Worm (Caenorhabditis elegans) whole organism, young adult: ENCODE data around the gene str-40.
A peak's percentile ranks its signal among the peaks of the same experiment; 100 is the strongest.

Source experiments
- B0019.2 ChIP-seq: fragments of 200-800 bp; sonication (Bioruptor generic); conservative IDR thresholded peaks from 2 replicates; pipeline ENCODE4 v1.3.6; 2022; ENCODE audit warnings: missing genetic modification reagents, missing genetic modification characterization, missing compliant biosample characterization
- F10E7.11 ChIP-seq: sonication (generic microtip); optimal IDR thresholded peaks from 2 replicates; lab custom pipeline; 2017; ENCODE audit warnings: mild to moderate bottlenecking, missing genetic modification characterization, moderate library complexity, missing compliant biosample characterization
- F52B5.7 ChIP-seq: sonication (generic microtip); optimal IDR thresholded peaks from 2 replicates; lab custom pipeline; 2016; ENCODE audit warnings: mild to moderate bottlenecking, missing genetic modification characterization, missing compliant biosample characterization
- F55B11.4 ChIP-seq: sonication (generic microtip); optimal IDR thresholded peaks from 2 replicates; lab custom pipeline; 2016; ENCODE audit warnings: missing compliant biosample characterization, missing genetic modification characterization, borderline replicate concordance; ENCODE audit not compliant: insufficient read depth
- K12H6.12 ChIP-seq: fragments of 200-800 bp; sonication (Bioruptor generic); optimal IDR thresholded peaks from 2 replicates; lab custom pipeline; 2018; ENCODE audit warnings: mild to moderate bottlenecking, missing genetic modification characterization, missing compliant biosample characterization
- T26A5.8 ChIP-seq: sonication (generic microtip); optimal IDR thresholded peaks from 2 replicates; lab custom pipeline; 2016; ENCODE audit warnings: missing genetic modification characterization, missing compliant biosample characterization
- Y53F4B.3 ChIP-seq: fragments of 200-800 bp; sonication (Bioruptor generic); IDR thresholded peaks from 2 replicates; pipeline ENCODE4 v1.3.6; 2022; ENCODE audit warnings: missing genetic modification reagents, missing genetic modification characterization, missing compliant biosample characterization
- ZK185.1 ChIP-seq: sonication (generic microtip); optimal IDR thresholded peaks from 2 replicates; lab custom pipeline; 2016; ENCODE audit warnings: mild to moderate bottlenecking, missing genetic modification characterization, missing compliant biosample characterization; ENCODE audit not compliant: poor library complexity, severe bottlenecking
- akir-1 ChIP-seq: fragments of 200-800 bp; sonication (Bioruptor generic); optimal IDR thresholded peaks from 2 replicates; lab custom pipeline; 2018; ENCODE audit warnings: mild to moderate bottlenecking, missing genetic modification characterization, moderate library complexity, missing compliant biosample characterization
- ama-1 ChIP-seq, 3 experiments: fragments of 150-350 bp in 1 of 3; sonication (generic microtip) in 2 of 3; optimal IDR thresholded peaks; 2 replicates each; lab custom pipeline; 2014 to 2018; ENCODE audit warnings: missing biosample characterization in 2 of 3, missing genetic modification characterization in 2 of 3, missing genetic modification reagents in 2 of 3
- attf-3 ChIP-seq: fragments of 200-800 bp; sonication (Bioruptor generic); conservative IDR thresholded peaks from 2 replicates; pipeline ENCODE4 v1.3.6; 2022; ENCODE audit warnings: missing genetic modification reagents, missing genetic modification characterization, missing compliant biosample characterization
- attf-6 ChIP-seq: fragments of 200-800 bp; sonication (Bioruptor generic); IDR thresholded peaks from 2 replicates; pipeline ENCODE4 v1.3.6; 2022; ENCODE audit warnings: missing genetic modification reagents, missing genetic modification characterization, missing compliant biosample characterization
- bed-1 ChIP-seq: fragments of 200-800 bp; sonication (Bioruptor generic); IDR thresholded peaks from 2 replicates; pipeline ENCODE4 v1.3.6; 2022; ENCODE audit warnings: missing genetic modification reagents, missing genetic modification characterization, missing compliant biosample characterization
- bed-2 ChIP-seq: fragments of 200-800 bp; sonication (Bioruptor generic); IDR thresholded peaks from 2 replicates; pipeline ENCODE4 v1.3.6; 2022; ENCODE audit warnings: missing genetic modification reagents, missing genetic modification characterization, missing compliant biosample characterization
- cebp-1 ChIP-seq, 2 experiments: fragments of 200-800 bp in 1 of 2; sonication (Bioruptor generic) in 1 of 2; sonication (generic microtip) in 1 of 2; IDR thresholded peaks in 1 of 2; optimal IDR thresholded peaks in 1 of 2; 2 replicates each; pipeline versions ENCODE4 v1.3.6 to Lab custom; 2017 to 2022; ENCODE audit warnings: missing compliant biosample characterization in 2 of 2, missing genetic modification characterization in 2 of 2, mild to moderate bottlenecking in 1 of 2, missing genetic modification reagents in 1 of 2, moderate library complexity in 1 of 2
- ceh-100 ChIP-seq: fragments of 200-800 bp; sonication (Bioruptor generic); IDR thresholded peaks from 2 replicates; pipeline ENCODE4 v1.3.6; 2022; ENCODE audit warnings: missing genetic modification reagents, missing genetic modification characterization, missing compliant biosample characterization
- ceh-91 ChIP-seq: fragments of 200-800 bp; sonication (Bioruptor generic); IDR thresholded peaks from 2 replicates; pipeline ENCODE4 v1.3.6; 2022; ENCODE audit warnings: missing genetic modification reagents, missing genetic modification characterization, missing compliant biosample characterization
- dox-1 ChIP-seq: fragments of 200-800 bp; sonication (Bioruptor generic); IDR thresholded peaks from 2 replicates; pipeline ENCODE4 v1.3.6; 2022; ENCODE audit warnings: missing genetic modification reagents, missing genetic modification characterization, missing compliant biosample characterization
- efl-1 ChIP-seq: fragments of 150-350 bp; optimal IDR thresholded peaks from 2 replicates; lab custom pipeline; 2014; ENCODE audit warnings: missing biosample characterization, missing genetic modification reagents, missing genetic modification characterization
- egrh-3 ChIP-seq: fragments of 200-800 bp; sonication (Bioruptor generic); IDR thresholded peaks from 2 replicates; pipeline ENCODE4 v1.3.6; 2022; ENCODE audit warnings: missing genetic modification reagents, missing genetic modification characterization, missing compliant biosample characterization
- ets-4 ChIP-seq: fragments of 200-800 bp; sonication (Bioruptor generic); optimal IDR thresholded peaks from 2 replicates; lab custom pipeline; 2018; ENCODE audit warnings: mild to moderate bottlenecking, missing genetic modification characterization, missing compliant biosample characterization
- hmg-1.2 ChIP-seq: fragments of 200-800 bp; sonication (Bioruptor generic); IDR thresholded peaks from 2 replicates; pipeline ENCODE4 v1.3.6; 2022; ENCODE audit warnings: missing genetic modification reagents, missing genetic modification characterization, missing compliant biosample characterization
- let-607 ChIP-seq, 2 experiments: fragments of 200-800 bp in 1 of 2; sonication (Bioruptor generic) in 1 of 2; sonication (generic microtip) in 1 of 2; optimal IDR thresholded peaks; 2 replicates each; lab custom pipeline; 2016 to 2018; ENCODE audit warnings: mild to moderate bottlenecking in 2 of 2, missing compliant biosample characterization in 2 of 2, missing genetic modification characterization in 2 of 2, moderate library complexity in 2 of 2, missing genotype in 1 of 2
- lsl-1 ChIP-seq: fragments of 200-800 bp; sonication (Bioruptor generic); optimal IDR thresholded peaks from 2 replicates; lab custom pipeline; 2018; ENCODE audit warnings: mild to moderate bottlenecking, missing genetic modification characterization, moderate library complexity, missing compliant biosample characterization
- madf-8 ChIP-seq: fragments of 200-800 bp; sonication (Bioruptor generic); conservative IDR thresholded peaks from 2 replicates; pipeline ENCODE4 v1.3.6; 2022; ENCODE audit warnings: missing genetic modification reagents, missing genetic modification characterization, missing compliant biosample characterization
- mes-4 ChIP-seq: sonication (generic microtip); optimal IDR thresholded peaks from 2 replicates; lab custom pipeline; 2016; ENCODE audit warnings: missing genotype, missing genetic modification characterization, missing compliant biosample characterization
- nhr-120 ChIP-seq: fragments of 200-800 bp; sonication (Bioruptor generic); IDR thresholded peaks from 2 replicates; pipeline ENCODE4 v1.3.6; 2022; ENCODE audit warnings: missing genetic modification characterization, missing compliant biosample characterization
- rec-8 ChIP-seq, 2 experiments: sonication (generic microtip); optimal IDR thresholded peaks; 2 replicates each; lab custom pipeline; 2016; ENCODE audit warnings: mild to moderate bottlenecking in 2 of 2, missing genetic modification characterization in 2 of 2, missing genetic modification reagents in 2 of 2, missing genotype in 2 of 2, missing biosample characterization in 1 of 2, missing compliant biosample characterization in 1 of 2, moderate library complexity in 1 of 2
- sdz-38 ChIP-seq: sonication (generic microtip); optimal IDR thresholded peaks from 2 replicates; lab custom pipeline; 2016; ENCODE audit warnings: missing genotype, missing genetic modification characterization, missing compliant biosample characterization
- sea-2 ChIP-seq: fragments of 200-800 bp; sonication (Bioruptor generic); IDR thresholded peaks from 2 replicates; pipeline ENCODE4 v1.3.6; 2022; ENCODE audit warnings: missing genetic modification characterization, missing compliant biosample characterization
- snpc-1.1 ChIP-seq: sonication (generic microtip); optimal IDR thresholded peaks from 2 replicates; lab custom pipeline; 2017; ENCODE audit warnings: missing genetic modification characterization, mild to moderate bottlenecking, missing compliant biosample characterization, antibody characterized with exemption, moderate library complexity, missing genotype, missing genetic modification reagents; ENCODE audit not compliant: insufficient read depth
- snpc-4 ChIP-seq, 5 experiments: fragments of 150-350 bp in 1 of 5; sonication (generic microtip) in 4 of 5; optimal IDR thresholded peaks; 2 replicates each; lab custom pipeline; 2014 to 2018; ENCODE audit warnings: missing genetic modification characterization in 5 of 5, missing biosample characterization in 3 of 5, antibody characterized with exemption in 2 of 5, mild to moderate bottlenecking in 2 of 5, missing compliant biosample characterization in 2 of 5, missing genotype in 2 of 5, moderate library complexity in 2 of 5, missing genetic modification reagents in 1 of 5
- tlf-1 ChIP-seq: fragments of 200-800 bp; sonication (Bioruptor generic); optimal IDR thresholded peaks from 2 replicates; lab custom pipeline; 2018; ENCODE audit warnings: mild to moderate bottlenecking, missing genetic modification characterization, missing compliant biosample characterization
- xnd-1 ChIP-seq: sonication (generic microtip); optimal IDR thresholded peaks from 2 replicates; lab custom pipeline; 2016; ENCODE audit warnings: missing genotype, missing genetic modification reagents, missing genetic modification characterization, missing compliant biosample characterization

The str-40 gene

DNA sequence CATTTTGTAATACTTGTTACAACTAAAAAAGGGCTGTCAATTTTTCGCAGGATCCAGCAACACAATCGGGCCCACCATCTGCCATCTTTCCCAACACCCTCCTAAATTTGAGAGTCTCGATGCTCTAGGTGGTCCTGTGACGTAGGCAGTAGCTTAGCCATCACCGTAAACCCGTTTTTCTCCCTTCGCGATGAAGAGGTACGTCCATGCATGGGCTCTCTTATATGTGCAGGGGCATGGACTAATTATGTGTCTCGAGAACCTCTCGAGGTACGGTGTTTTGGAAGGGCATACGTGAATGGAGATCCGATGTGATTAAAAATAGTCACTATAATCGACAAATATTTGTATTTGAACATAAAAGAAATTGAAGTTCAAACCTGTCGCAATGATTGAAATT, 28.1 kb downstream of the str-40 start:
- TF ChIP-seq snpc-1.1 (tag; lab: Kevin White, UChicago) (no peak), tlf-1 (GFP tag; lab: Kevin White, UChicago) (no peak)

DNA sequence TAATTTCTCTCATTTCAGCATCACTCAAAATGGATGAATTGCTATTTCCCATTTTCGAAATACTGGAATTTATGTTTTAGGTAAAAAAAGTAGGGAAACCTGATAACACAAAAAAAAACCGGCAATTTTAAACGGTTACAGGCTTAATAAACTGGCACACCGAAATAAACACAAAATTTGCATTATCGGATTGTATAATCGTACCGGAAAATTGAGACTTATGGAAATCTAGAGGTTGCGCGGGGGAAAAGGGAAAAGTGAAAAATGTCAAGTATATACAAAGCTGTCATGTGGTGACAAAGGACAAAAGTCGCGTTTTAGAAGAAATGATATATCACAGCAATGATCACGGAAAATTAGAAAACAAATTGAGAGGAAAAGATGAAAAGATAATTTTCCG, 29.7 kb downstream of the str-40 start, which contains the start of gene chpf-2:
Gene chpf-2 (minus strand): TSS at position 101 of the 400 bp plus-strand sequence.
- TF ChIP-seq attf-3 (GFP tag; lab: Robert Waterston, UW) (no peak), attf-6 (GFP tag; lab: Robert Waterston, UW) (no peak), akir-1 (GFP tag; lab: Kevin White, UChicago) (no peak), ceh-91 (GFP tag; lab: Robert Waterston, UW) (no peak), let-607 (tag; optimal IDR thresholded peaks at IDR 0.05; lab: Kevin White, UChicago) (no peak), ets-4 (GFP tag; lab: Kevin White, UChicago) (no peak), sea-2 (no peak), bed-2 (no peak), B0019.2 (GFP tag; lab: Robert Waterston, UW) (no peak), hmg-1.2 (GFP tag; lab: Robert Waterston, UW) (no peak), F55B11.4 (no peak), cebp-1 (GFP tag; IDR thresholded peaks at IDR 0.05; lab: Robert Waterston, UW) (no peak), cebp-1 (tag; optimal IDR thresholded peaks at IDR 0.05; lab: Kevin White, UChicago) (no peak), ZK185.1 (tag; lab: Kevin White, UChicago) (no peak), lsl-1 (GFP tag; lab: Kevin White, UChicago) (no peak)

DNA sequence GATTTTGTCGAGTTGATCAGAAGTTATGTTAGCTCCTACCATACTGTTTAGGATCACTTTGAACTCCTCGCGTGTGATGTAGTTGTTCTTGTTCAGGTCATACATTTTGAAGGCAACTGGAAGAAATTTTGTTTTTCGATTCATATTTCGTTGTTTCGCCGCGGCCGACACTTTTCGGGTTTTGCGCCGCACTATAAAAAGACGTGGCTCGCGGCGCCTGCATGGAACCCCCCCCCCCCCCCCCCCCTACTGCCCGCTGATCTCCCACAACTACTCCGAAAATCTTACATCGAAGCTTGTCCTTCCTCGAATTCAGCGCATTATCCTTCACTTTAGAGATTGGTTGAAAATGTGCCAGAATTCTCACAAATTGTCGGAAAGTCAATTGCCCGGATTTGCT, 30.9 kb downstream of the str-40 start:
- no peak for TF ChIP-seq snpc-4 (GFP tag; optimal IDR thresholded peaks at IDR 0.05; lab: Kevin White, UChicago)
- peak in 1 of 4 experiments; percentile 22 for TF ChIP-seq snpc-4 (tag; optimal IDR thresholded peaks at IDR 0.05; lab: Kevin White, UChicago)
- TF ChIP-seq egrh-3 (GFP tag; lab: Robert Waterston, UW): peak; percentile 75; the same call in 1 of the 2 replicates
- no peak for TF ChIP-seq sdz-38 (tag; lab: Kevin White, UChicago)
- no peak for TF ChIP-seq F52B5.7 (tag; lab: Kevin White, UChicago)

DNA sequence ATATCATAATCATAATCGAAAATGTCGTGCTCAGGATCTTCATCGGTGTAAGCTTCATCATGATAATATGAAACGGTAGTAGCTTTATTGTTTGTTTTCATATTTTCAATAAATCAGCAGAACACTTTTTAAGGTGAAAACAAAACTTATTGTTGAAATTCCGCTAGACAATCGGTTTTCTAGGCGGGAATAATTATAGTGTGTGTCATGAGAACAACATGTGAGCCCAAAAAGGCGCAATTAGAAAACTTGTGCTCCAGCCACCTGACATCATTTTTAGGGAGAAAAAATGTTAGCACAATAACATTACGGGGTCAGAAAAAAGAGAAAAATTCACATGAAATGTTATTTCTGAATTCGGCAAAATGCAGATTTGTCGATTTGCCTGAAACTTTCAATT, 34.8 kb downstream of the str-40 start, which contains the start of gene srw-8:
Gene srw-8 (minus strand): TSS at position 101 of the 400 bp plus-strand sequence.
- TF ChIP-seq rec-8 (tag; optimal IDR thresholded peaks at IDR 0.05; lab: Kevin White, UChicago) (no peak), sea-2 (no peak), dox-1 (GFP tag; lab: Robert Waterston, UW) (no peak), K12H6.12 (no peak), cebp-1 (GFP tag; IDR thresholded peaks at IDR 0.05; lab: Robert Waterston, UW) (no peak), cebp-1 (tag; optimal IDR thresholded peaks at IDR 0.05; lab: Kevin White, UChicago) (no peak), F10E7.11 (tag; lab: Kevin White, UChicago) (no peak), nhr-120 (no peak)

DNA sequence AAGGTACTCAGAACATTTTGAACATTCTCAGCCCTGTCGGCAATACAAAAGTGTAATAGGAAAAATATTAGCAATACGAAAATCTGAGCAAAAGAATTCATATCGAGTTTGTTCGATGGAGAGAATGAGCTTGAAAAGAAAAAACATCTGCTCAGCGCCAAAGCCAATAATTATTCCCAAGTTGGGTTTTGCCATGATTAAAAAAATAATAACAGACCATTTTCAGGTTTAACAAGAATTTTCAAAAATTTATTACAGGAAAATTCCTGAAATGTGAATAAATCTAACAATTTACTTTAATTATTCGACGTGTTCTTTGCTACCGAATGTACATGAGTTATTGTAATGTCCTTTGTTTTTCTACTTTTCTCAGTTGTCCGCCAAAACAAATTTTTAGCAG, 36.7 kb downstream of the str-40 start, which contains the start of gene irld-38:
Gene irld-38 (minus strand): TSS at position 101 of the 400 bp plus-strand sequence.
- TF ChIP-seq nhr-120 (no peak), ama-1 (optimal IDR thresholded peaks at IDR 0.05; lab: Kevin White, UChicago) (no peak), ama-1 (GFP tag; optimal IDR thresholded peaks at IDR 0.05; lab: Kevin White, UChicago) (no peak), mes-4 (no peak), efl-1 (GFP tag; lab: Kevin White, UChicago) (no peak), xnd-1 (tag; lab: Kevin White, UChicago) (no peak), Y53F4B.3 (no peak), madf-8 (GFP tag; lab: Robert Waterston, UW) (no peak), T26A5.8 (no peak), bed-1 (GFP tag; lab: Robert Waterston, UW) (no peak), attf-3 (GFP tag; lab: Robert Waterston, UW) (no peak), ceh-100 (GFP tag; lab: Robert Waterston, UW) (no peak)
- TF ChIP-seq, all 124 proteins: peak for 0
